Worm (Caenorhabditis elegans) whole organism, L4 larva: ENCODE measurements around the gene F57G4.11.

ENCODE experiments used
- ama-1 ChIP-seq: fragments of 150-350 bp; optimal IDR thresholded peaks from 2 replicates; lab custom pipeline; 2014; ENCODE audit warnings: inconsistent platforms, mixed read lengths
- ceh-32 ChIP-seq: sonication (generic microtip); optimal IDR thresholded peaks from 2 replicates; lab custom pipeline; 2016; ENCODE audit warnings: mild to moderate bottlenecking, missing genetic modification characterization, missing compliant biosample characterization; ENCODE audit not compliant: poor library complexity
- egl-43 ChIP-seq: fragments of 200-800 bp; sonication (Bioruptor generic); IDR thresholded peaks from 2 replicates; pipeline ENCODE4 v1.3.6; 2022; ENCODE audit warnings: missing genetic modification reagents, missing genetic modification characterization, missing compliant biosample characterization
- hlh-30 ChIP-seq: sonication (generic microtip); optimal IDR thresholded peaks from 2 replicates; lab custom pipeline; 2017; ENCODE audit warnings: antibody characterized with exemption, mild to moderate bottlenecking, missing genetic modification characterization, missing compliant biosample characterization; ENCODE audit not compliant: insufficient read depth
- lsy-2 ChIP-seq, 2 experiments: fragments of 150-350 bp in 1 of 2; sonication (generic microtip) in 1 of 2; optimal IDR thresholded peaks; 2 replicates each; lab custom pipeline; 2014 to 2017; ENCODE audit warnings: missing biosample characterization in 2 of 2, missing genetic modification characterization in 2 of 2
- nhr-48 ChIP-seq: sonication (generic microtip); optimal IDR thresholded peaks from 2 replicates; lab custom pipeline; 2016; ENCODE audit warnings: mild to moderate bottlenecking, missing genetic modification characterization, missing compliant biosample characterization
- nhr-76 ChIP-seq: fragments of 150-350 bp; optimal IDR thresholded peaks from 2 replicates; lab custom pipeline; 2014; ENCODE audit warnings: missing biosample characterization, missing genetic modification characterization
- snpc-4 ChIP-seq: fragments of 150-350 bp; optimal IDR thresholded peaks from 2 replicates; lab custom pipeline; 2014; ENCODE audit warnings: missing biosample characterization, missing genetic modification characterization
- unc-39 ChIP-seq: sonication (generic microtip); optimal IDR thresholded peaks from 2 replicates; lab custom pipeline; 2017; ENCODE audit warnings: missing biosample characterization, missing genetic modification characterization
- ztf-7 ChIP-seq: fragments of 150-350 bp; optimal IDR thresholded peaks from 2 replicates; lab custom pipeline; 2014; ENCODE audit warnings: missing biosample characterization, missing genetic modification characterization

DNA sequence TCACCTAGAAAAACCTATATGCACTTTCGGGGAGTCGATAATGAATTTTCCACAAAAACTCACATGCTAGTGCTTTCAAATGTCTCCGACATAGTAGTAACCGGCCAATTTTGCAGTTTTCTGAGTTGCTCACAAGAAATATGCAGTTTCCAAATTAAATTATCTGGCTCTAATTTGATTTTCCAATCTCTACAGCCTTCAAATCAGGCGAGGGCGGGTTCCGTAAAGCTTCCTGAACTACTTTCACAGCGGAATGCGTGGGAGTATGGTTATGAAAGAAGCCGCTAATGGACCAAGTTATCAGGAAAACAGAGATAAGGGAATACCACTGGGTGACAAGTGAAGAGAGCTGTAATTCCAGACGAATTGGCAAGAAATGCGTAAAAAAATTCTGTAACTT lies 40.9 kb downstream of the F57G4.11 start, which contains the start of gene F59A1.11:
- TF ChIP-seq lsy-2 (tag; optimal IDR thresholded peaks at IDR 0.05; lab: Kevin White, UChicago) (no peak), snpc-4 (tag; lab: Kevin White, UChicago) (no peak), ceh-32 (tag; lab: Kevin White, UChicago) (no peak), hlh-30 (tag; lab: Kevin White, UChicago) (no peak), ama-1 (lab: Kevin White, UChicago) (no peak), ztf-7 (tag; lab: Kevin White, UChicago) (no peak), nhr-76 (tag; lab: Kevin White, UChicago) (no peak), egl-43 (GFP tag; lab: Robert Waterston, UW) (no peak), nhr-48 (tag; lab: Kevin White, UChicago) (no peak), unc-39 (tag; lab: Kevin White, UChicago) (no peak)
